Fruit fly (Drosophila melanogaster): ENCODE measurements around the gene CG3706.
A peak's percentile ranks its signal among the peaks of the same experiment; 100 is the strongest.

The CG3706 gene

dm6 chrX:900725-901345, 31.4 kb downstream of the CG3706 start:
- TF ChIP-seq Clk (GFP tag; optimal IDR thresholded peaks at IDR 0.05) (peak; percentile 72), CG7101 (tag; optimal IDR thresholded peaks at IDR 0.05) (peak; percentile 82), CG1620 (GFP tag; optimal IDR thresholded peaks at IDR 0.05) (peak; percentile 75), Mnt (GFP tag; optimal IDR thresholded peaks at IDR 0.05) (peak; percentile 60), toe (GFP tag; optimal IDR thresholded peaks at IDR 0.05) (peak; percentile 68), CG12768 (GFP tag; optimal IDR thresholded peaks at IDR 0.05) (peak; percentile 79), CG5204 (GFP tag; optimal IDR thresholded peaks at IDR 0.05) (peak; percentile 81), Hr96 (GFP tag; optimal IDR thresholded peaks at IDR 0.05) (peak; percentile 92), pad (GFP tag; optimal IDR thresholded peaks at IDR 0.05) (peak; percentile 72), tj (GFP tag; optimal IDR thresholded peaks at IDR 0.05) (peak; percentile 57), ovo (GFP tag; optimal IDR thresholded peaks at IDR 0.05) (peak; percentile 36), CG14711 (tag; optimal IDR thresholded peaks at IDR 0.05) (peak; percentile 82), Crg-1 (GFP tag; optimal IDR thresholded peaks at IDR 0.05) (peak; percentile 74), cnc (optimal IDR thresholded peaks at IDR 0.05) (no peak), bab1 (GFP tag; optimal IDR thresholded peaks at IDR 0.05) (peak; percentile 97), CG33017 (tag; optimal IDR thresholded peaks at IDR 0.05) (peak; percentile 81), CG7045 (GFP tag; optimal IDR thresholded peaks at IDR 0.05) (peak; percentile 80), CG11617 (GFP tag; optimal IDR thresholded peaks at IDR 0.05) (peak; percentile 74), cic (GFP tag; optimal IDR thresholded peaks at IDR 0.05) (no peak), kay (GFP tag; ENCODE audit: borderline replicate concordance) (peak; percentile 13)

- TF ChIP-seq cic (GFP tag; optimal IDR thresholded peaks at IDR 0.05), result no peak
- no peak for TF ChIP-seq CG33017 (tag; optimal IDR thresholded peaks at IDR 0.05)
- no peak for TF ChIP-seq CG1620 (GFP tag; optimal IDR thresholded peaks at IDR 0.05)
- TF ChIP-seq pad (GFP tag; optimal IDR thresholded peaks at IDR 0.05), result no peak
- TF ChIP-seq toe (GFP tag; optimal IDR thresholded peaks at IDR 0.05), result no peak
- no peak for TF ChIP-seq CG5204 (GFP tag; optimal IDR thresholded peaks at IDR 0.05)
- no peak for TF ChIP-seq cnc (optimal IDR thresholded peaks at IDR 0.05)
- no peak for TF ChIP-seq CG7101 (tag; optimal IDR thresholded peaks at IDR 0.05)
- no peak for TF ChIP-seq CG14711 (tag; optimal IDR thresholded peaks at IDR 0.05)
- TF ChIP-seq Clk (GFP tag; optimal IDR thresholded peaks at IDR 0.05), result no peak
- TF ChIP-seq CG11617 (GFP tag; optimal IDR thresholded peaks at IDR 0.05), result no peak
- no peak for TF ChIP-seq CG7045 (GFP tag; optimal IDR thresholded peaks at IDR 0.05)
- TF ChIP-seq bab1 (GFP tag; optimal IDR thresholded peaks at IDR 0.05), result no peak
- no peak for TF ChIP-seq Crg-1 (GFP tag; optimal IDR thresholded peaks at IDR 0.05)
- TF ChIP-seq ovo (GFP tag; optimal IDR thresholded peaks at IDR 0.05), result no peak
These were observed 32.7 kb downstream of the CG3706 start for dm6 chrX:899407-900050.

dm6 chrX:898367-898766, 33.9 kb downstream of the CG3706 start:
- no peak for TF ChIP-seq CG14711 (tag; optimal IDR thresholded peaks at IDR 0.05)
- TF ChIP-seq Mnt (GFP tag; optimal IDR thresholded peaks at IDR 0.05), result no peak
- TF ChIP-seq CG7101 (tag; optimal IDR thresholded peaks at IDR 0.05), result no peak
- TF ChIP-seq kay (GFP tag; ENCODE audit: borderline replicate concordance), result no peak
- no peak for TF ChIP-seq Clk (GFP tag; optimal IDR thresholded peaks at IDR 0.05)
- no peak for TF ChIP-seq toe (GFP tag; optimal IDR thresholded peaks at IDR 0.05)
- no peak for TF ChIP-seq bab1 (GFP tag; optimal IDR thresholded peaks at IDR 0.05)
- no peak for TF ChIP-seq CG12768 (GFP tag; optimal IDR thresholded peaks at IDR 0.05)
- no peak for TF ChIP-seq CG7045 (GFP tag; optimal IDR thresholded peaks at IDR 0.05)
- no peak for TF ChIP-seq CG1620 (GFP tag; optimal IDR thresholded peaks at IDR 0.05)
- TF ChIP-seq Hr96 (GFP tag; optimal IDR thresholded peaks at IDR 0.05), result no peak
- no peak for TF ChIP-seq tj (GFP tag; optimal IDR thresholded peaks at IDR 0.05)
- TF ChIP-seq CG5204 (GFP tag; optimal IDR thresholded peaks at IDR 0.05), result no peak
- no peak for TF ChIP-seq cic (GFP tag; optimal IDR thresholded peaks at IDR 0.05)
- no peak for TF ChIP-seq pad (GFP tag; optimal IDR thresholded peaks at IDR 0.05)
- TF ChIP-seq ovo (GFP tag; optimal IDR thresholded peaks at IDR 0.05), result no peak
- no peak for TF ChIP-seq CG11617 (GFP tag; optimal IDR thresholded peaks at IDR 0.05)

- TF ChIP-seq cnc (optimal IDR thresholded peaks at IDR 0.05), result no peak
- no peak for TF ChIP-seq cic (GFP tag; optimal IDR thresholded peaks at IDR 0.05)
- TF ChIP-seq CG7101 (tag; optimal IDR thresholded peaks at IDR 0.05), result no peak
- no peak for TF ChIP-seq bab1 (GFP tag; optimal IDR thresholded peaks at IDR 0.05)
- no peak for TF ChIP-seq Clk (GFP tag; optimal IDR thresholded peaks at IDR 0.05)
- no peak for TF ChIP-seq pad (GFP tag; optimal IDR thresholded peaks at IDR 0.05)
- TF ChIP-seq Hr96 (GFP tag; optimal IDR thresholded peaks at IDR 0.05), result no peak
- no peak for TF ChIP-seq kay (GFP tag; ENCODE audit: borderline replicate concordance)
- no peak for TF ChIP-seq ovo (GFP tag; optimal IDR thresholded peaks at IDR 0.05)
- no peak for TF ChIP-seq CG7045 (GFP tag; optimal IDR thresholded peaks at IDR 0.05)
- no peak for TF ChIP-seq CG5204 (GFP tag; optimal IDR thresholded peaks at IDR 0.05)
- no peak for TF ChIP-seq CG12768 (GFP tag; optimal IDR thresholded peaks at IDR 0.05)
- TF ChIP-seq CG33017 (tag; optimal IDR thresholded peaks at IDR 0.05), result no peak
- no peak for TF ChIP-seq toe (GFP tag; optimal IDR thresholded peaks at IDR 0.05)
- TF ChIP-seq tj (GFP tag; optimal IDR thresholded peaks at IDR 0.05), result no peak
These were observed 38.1 kb downstream of the CG3706 start, which contains the start of gene CG11663 for dm6 chrX:894182-894581. Gene CG11663 (plus strand): TSS chrX:894482.
